Worm (Caenorhabditis elegans) whole organism, midembryonic: Measurements from ENCODE around the gene Y43F8C.3.

Source experiments
- T22C8.4 ChIP-seq: fragments of 200-800 bp; sonication (Bioruptor generic); IDR thresholded peaks from 2 replicates; pipeline ENCODE4 v1.3.6; 2022; ENCODE audit warnings: missing genetic modification characterization, missing compliant biosample characterization
- cog-1 ChIP-seq: sonication (generic microtip); optimal IDR thresholded peaks from 2 replicates; lab custom pipeline; 2016; ENCODE audit warnings: missing genetic modification characterization, missing compliant biosample characterization
- flt-1 ChIP-seq: fragments of 200-800 bp; sonication (Bioruptor generic); IDR thresholded peaks from 2 replicates; pipeline ENCODE4 v1.3.6; 2022; ENCODE audit warnings: missing genetic modification characterization, missing compliant biosample characterization
- klf-2 ChIP-seq: fragments of 200-800 bp; sonication (Bioruptor generic); conservative IDR thresholded peaks from 2 replicates; pipeline ENCODE4 v1.3.6; 2022; ENCODE audit warnings: missing genetic modification reagents, missing genetic modification characterization, missing compliant biosample characterization
- med-1 ChIP-seq: sonication (generic microtip); optimal IDR thresholded peaks from 2 replicates; lab custom pipeline; 2017; ENCODE audit warnings: missing genetic modification characterization, mild to moderate bottlenecking, missing compliant biosample characterization, antibody characterized with exemption, missing genetic modification reagents; ENCODE audit not compliant: insufficient read depth
- ref-1 ChIP-seq: fragments of 200-800 bp; sonication (Bioruptor generic); conservative IDR thresholded peaks from 2 replicates; pipeline ENCODE4 v1.3.6; 2022; ENCODE audit warnings: missing genetic modification reagents, missing genetic modification characterization, missing compliant biosample characterization
- tab-1 ChIP-seq: fragments of 200-800 bp; sonication (Bioruptor generic); IDR thresholded peaks from 2 replicates; pipeline ENCODE4 v1.3.6; 2022; ENCODE audit warnings: missing genetic modification characterization, missing compliant biosample characterization
- ztf-23 ChIP-seq: fragments of 200-800 bp; sonication (Bioruptor generic); IDR thresholded peaks from 2 replicates; pipeline ENCODE4 v1.3.6; 2022; ENCODE audit warnings: missing genetic modification reagents, missing genetic modification characterization, missing compliant biosample characterization
- ztf-29 ChIP-seq: fragments of 200-800 bp; sonication (Bioruptor generic); IDR thresholded peaks from 2 replicates; pipeline ENCODE4 v1.3.6; 2022; ENCODE audit warnings: missing genetic modification reagents, missing genetic modification characterization, missing compliant biosample characterization

Y43F8C.3 gene

DNA sequence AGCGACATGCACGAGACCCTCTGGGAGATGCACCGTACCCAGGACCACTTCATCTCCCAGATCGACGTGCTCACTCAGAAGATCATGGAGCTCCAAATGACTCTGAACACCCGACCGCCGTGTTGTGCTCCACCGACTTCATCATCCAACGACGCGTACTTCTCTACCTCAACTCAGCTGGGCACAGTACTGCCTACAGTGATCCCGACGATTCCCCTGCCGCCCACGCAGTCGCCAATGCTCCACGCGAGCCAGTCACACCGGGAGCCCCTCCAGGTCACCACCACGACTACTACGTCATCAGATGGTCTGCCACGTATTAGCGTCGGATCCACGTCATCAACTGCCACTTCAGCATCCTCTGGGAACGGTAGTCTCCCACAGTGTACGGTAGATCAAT lies 17.0 kb downstream of the Y43F8C.3 start:
- TF ChIP-seq ztf-23 (GFP tag; lab: Robert Waterston, UW) (no peak), T22C8.4 (no peak), ztf-29 (GFP tag; lab: Robert Waterston, UW) (no peak), ref-1 (no peak)

DNA sequence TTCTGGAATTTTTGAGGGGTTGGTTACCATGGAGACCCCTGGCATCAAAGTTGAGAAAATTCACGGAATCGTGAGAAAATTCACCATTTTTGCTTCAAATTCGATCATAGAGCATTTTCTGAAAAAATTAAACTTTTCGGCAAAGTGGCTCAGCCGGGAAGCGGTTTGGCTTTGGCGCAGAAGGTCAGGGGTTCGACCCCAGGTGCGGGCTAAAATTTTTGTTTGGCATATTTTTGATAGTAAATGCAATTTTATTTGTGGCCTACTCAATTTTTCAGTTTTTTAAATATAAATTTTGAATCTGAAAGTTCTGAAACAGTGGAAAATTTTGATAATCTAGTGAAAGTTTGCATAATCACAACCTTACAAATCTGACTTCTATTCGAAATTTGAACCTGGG lies 23.3 kb downstream of the Y43F8C.3 start:
- TF ChIP-seq med-1 (GFP tag; lab: Kevin White, UChicago) (no peak), tab-1 (GFP tag; lab: Robert Waterston, UW) (no peak)

DNA sequence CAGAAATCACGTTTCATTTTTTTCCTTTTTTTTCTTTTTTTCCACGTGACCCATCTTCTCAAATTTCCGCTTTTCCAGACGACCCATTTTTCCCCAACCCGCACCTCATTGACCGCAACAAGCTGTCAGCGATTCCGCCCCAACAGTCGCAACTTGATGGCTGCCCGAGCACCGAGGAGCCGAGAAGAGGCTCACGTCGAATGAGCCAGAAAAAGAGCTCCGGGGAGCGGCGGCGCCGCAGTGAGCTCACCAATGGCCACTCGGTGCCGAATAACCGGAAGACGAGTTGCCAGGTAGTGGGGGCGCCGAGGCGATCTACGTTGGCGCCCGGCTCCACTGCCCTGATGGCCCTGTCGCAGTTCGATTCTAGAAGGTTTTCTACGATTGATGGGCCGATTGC lies 31.6 kb downstream of the Y43F8C.3 start:
- TF ChIP-seq T22C8.4, result no peak

DNA sequence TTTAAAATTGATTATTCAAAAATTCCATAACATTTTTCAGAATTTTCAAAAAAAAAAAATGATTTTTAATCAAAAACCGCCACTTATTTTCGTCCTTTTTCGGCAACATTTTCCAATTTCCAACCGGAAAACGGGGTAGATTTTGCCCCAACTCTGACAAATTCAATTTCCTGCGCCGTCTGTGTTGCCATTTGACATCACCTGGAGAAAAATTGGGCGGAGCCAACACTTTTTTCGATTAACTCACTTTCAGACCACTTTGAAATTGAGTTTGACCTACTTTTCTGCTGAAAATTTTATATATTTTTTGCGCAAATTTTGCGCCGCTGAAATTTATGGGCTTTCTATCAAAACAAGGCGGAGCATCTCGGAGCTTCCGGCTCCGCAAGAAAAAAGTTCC lies 40.2 kb downstream of the Y43F8C.3 start:
- TF ChIP-seq tab-1 (GFP tag; lab: Robert Waterston, UW) (no peak), flt-1 (GFP tag; lab: Robert Waterston, UW) (no peak), ztf-29 (GFP tag; lab: Robert Waterston, UW) (no peak), klf-2 (GFP tag; lab: Robert Waterston, UW) (no peak), T22C8.4 (no peak), ztf-23 (GFP tag; lab: Robert Waterston, UW) (no peak), med-1 (GFP tag; lab: Kevin White, UChicago) (no peak)

DNA sequence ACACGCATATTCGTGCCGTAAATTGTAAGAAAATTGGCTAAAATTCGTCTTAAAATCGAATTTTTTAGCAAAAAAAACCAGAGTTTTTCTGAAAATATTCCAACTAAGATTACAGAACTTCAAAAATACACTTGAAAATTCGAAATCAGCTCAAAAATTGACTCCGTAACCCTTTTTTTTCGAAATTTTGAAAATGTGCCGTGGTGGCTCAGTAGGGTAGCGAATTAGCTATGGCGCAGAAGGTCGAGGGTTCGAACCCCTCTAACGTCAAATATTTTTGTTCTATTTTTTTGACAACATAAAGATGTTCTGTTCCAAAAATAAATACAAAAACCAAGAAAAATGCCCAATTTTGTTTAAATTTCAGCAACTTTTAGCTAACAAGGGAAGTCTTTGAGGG lies 42.9 kb downstream of the Y43F8C.3 start:
- no peak for TF ChIP-seq tab-1 (GFP tag; lab: Robert Waterston, UW)
- TF ChIP-seq ztf-23 (GFP tag; lab: Robert Waterston, UW), result no peak
- no peak for TF ChIP-seq klf-2 (GFP tag; lab: Robert Waterston, UW)
- no peak for TF ChIP-seq med-1 (GFP tag; lab: Kevin White, UChicago)
- TF ChIP-seq ref-1, result no peak
- no peak for TF ChIP-seq cog-1 (tag; lab: Kevin White, UChicago)
- no peak for TF ChIP-seq ztf-29 (GFP tag; lab: Robert Waterston, UW)
- no peak for TF ChIP-seq flt-1 (GFP tag; lab: Robert Waterston, UW)
- no peak for TF ChIP-seq T22C8.4

DNA sequence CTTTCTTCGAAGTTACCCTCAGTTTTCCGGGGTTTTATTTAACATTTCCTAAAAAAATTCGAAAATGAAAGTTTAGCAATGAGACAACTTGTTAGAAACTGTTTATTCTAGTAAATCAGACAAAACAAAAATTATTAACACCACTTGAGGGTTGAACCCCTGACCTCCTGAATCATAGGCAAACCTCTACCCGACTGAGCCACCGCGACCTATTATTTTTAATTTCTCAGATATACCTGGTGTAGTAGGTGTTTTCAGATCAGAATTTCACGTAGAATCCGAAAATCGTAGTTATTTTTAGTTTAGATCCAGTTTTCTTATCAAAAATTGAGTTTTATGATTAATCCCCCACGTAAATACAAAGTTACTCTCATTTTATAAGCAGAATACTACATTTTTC lies 52.3 kb downstream of the Y43F8C.3 start:
- TF ChIP-seq ztf-29 (GFP tag; lab: Robert Waterston, UW) (no peak), klf-2 (GFP tag; lab: Robert Waterston, UW) (no peak), cog-1 (tag; lab: Kevin White, UChicago) (no peak), T22C8.4 (no peak), ref-1 (no peak), med-1 (GFP tag; lab: Kevin White, UChicago) (no peak), flt-1 (GFP tag; lab: Robert Waterston, UW) (no peak), ztf-23 (GFP tag; lab: Robert Waterston, UW) (no peak), tab-1 (GFP tag; lab: Robert Waterston, UW) (no peak)

DNA sequence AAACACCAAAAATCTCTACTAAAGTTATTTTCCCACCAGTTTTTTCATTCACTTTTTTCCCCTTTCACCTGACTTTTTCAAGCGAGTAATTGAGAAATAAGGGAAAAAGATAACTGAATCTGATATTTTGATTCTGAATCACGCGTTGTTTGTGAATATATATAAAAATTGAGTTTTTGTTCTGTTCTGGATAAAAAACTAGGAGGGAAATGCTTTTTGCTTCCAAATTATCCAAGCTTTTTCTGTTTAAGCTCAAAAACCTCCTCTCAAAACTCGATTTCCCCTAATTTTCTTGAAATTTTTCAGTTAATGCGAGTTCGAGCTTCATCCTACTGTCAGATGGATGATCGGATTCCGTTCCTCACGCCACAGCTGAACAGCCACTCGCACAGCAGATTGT lies 57.3 kb downstream of the Y43F8C.3 start, which contains the start of gene kcnl-1:
kcnl-1 (plus strand) TSS at position 301 of the 400 bp plus-strand sequence.
- TF ChIP-seq ref-1 (no peak), tab-1 (GFP tag; lab: Robert Waterston, UW) (no peak), flt-1 (GFP tag; lab: Robert Waterston, UW) (no peak), cog-1 (tag; lab: Kevin White, UChicago) (no peak), ztf-23 (GFP tag; lab: Robert Waterston, UW) (no peak), klf-2 (GFP tag; lab: Robert Waterston, UW) (no peak), med-1 (GFP tag; lab: Kevin White, UChicago) (no peak), ztf-29 (GFP tag; lab: Robert Waterston, UW) (no peak), T22C8.4 (no peak)
